Worm (Caenorhabditis elegans): ENCODE data around the gene T06E8.8.

ce11 chrV:10019934-10020333 lies 23.6 kb upstream of the T06E8.8 start:
- TF ChIP-seq ama-1 (optimal IDR thresholded peaks at IDR 0.05) (no peak), alr-1 (tag; optimal IDR thresholded peaks at IDR 0.05) (no peak), blmp-1 (tag; optimal IDR thresholded peaks at IDR 0.05; ENCODE audit: insufficient read depth) (no peak), ztf-4 (tag; optimal IDR thresholded peaks at IDR 0.05) (no peak)
